Worm (Caenorhabditis elegans) whole organism, midembryonic: Measurements from ENCODE around the gene srg-29.

Experiments
- T22C8.4 ChIP-seq: fragments of 200-800 bp; sonication (Bioruptor generic); IDR thresholded peaks from 2 replicates; pipeline ENCODE4 v1.3.6; 2022; ENCODE audit warnings: missing genetic modification characterization, missing compliant biosample characterization
- cog-1 ChIP-seq: sonication (generic microtip); optimal IDR thresholded peaks from 2 replicates; lab custom pipeline; 2016; ENCODE audit warnings: missing genetic modification characterization, missing compliant biosample characterization
- flt-1 ChIP-seq: fragments of 200-800 bp; sonication (Bioruptor generic); IDR thresholded peaks from 2 replicates; pipeline ENCODE4 v1.3.6; 2022; ENCODE audit warnings: missing genetic modification characterization, missing compliant biosample characterization
- klf-2 ChIP-seq: fragments of 200-800 bp; sonication (Bioruptor generic); conservative IDR thresholded peaks from 2 replicates; pipeline ENCODE4 v1.3.6; 2022; ENCODE audit warnings: missing genetic modification reagents, missing genetic modification characterization, missing compliant biosample characterization
- med-1 ChIP-seq: sonication (generic microtip); optimal IDR thresholded peaks from 2 replicates; lab custom pipeline; 2017; ENCODE audit warnings: missing genetic modification characterization, mild to moderate bottlenecking, missing compliant biosample characterization, antibody characterized with exemption, missing genetic modification reagents; ENCODE audit not compliant: insufficient read depth
- ref-1 ChIP-seq: fragments of 200-800 bp; sonication (Bioruptor generic); conservative IDR thresholded peaks from 2 replicates; pipeline ENCODE4 v1.3.6; 2022; ENCODE audit warnings: missing genetic modification reagents, missing genetic modification characterization, missing compliant biosample characterization
- tab-1 ChIP-seq: fragments of 200-800 bp; sonication (Bioruptor generic); IDR thresholded peaks from 2 replicates; pipeline ENCODE4 v1.3.6; 2022; ENCODE audit warnings: missing genetic modification characterization, missing compliant biosample characterization
- ztf-23 ChIP-seq: fragments of 200-800 bp; sonication (Bioruptor generic); IDR thresholded peaks from 2 replicates; pipeline ENCODE4 v1.3.6; 2022; ENCODE audit warnings: missing genetic modification reagents, missing genetic modification characterization, missing compliant biosample characterization
- ztf-29 ChIP-seq: fragments of 200-800 bp; sonication (Bioruptor generic); IDR thresholded peaks from 2 replicates; pipeline ENCODE4 v1.3.6; 2022; ENCODE audit warnings: missing genetic modification reagents, missing genetic modification characterization, missing compliant biosample characterization

The srg-29 gene

ce11 chrV:5314104-5314503 lies 22.9 kb upstream of the srg-29 start, which contains the start of gene C10G8.2:
Gene C10G8.2, plus strand, starts transcription at chrV:5314404.
- TF ChIP-seq ref-1 (GFP tag; lab: Robert Waterston, UW) (no peak), ztf-29 (GFP tag; lab: Robert Waterston, UW) (no peak), T22C8.4 (GFP tag; lab: Robert Waterston, UW) (no peak), tab-1 (GFP tag; lab: Robert Waterston, UW) (no peak), ztf-23 (GFP tag; lab: Robert Waterston, UW) (no peak), med-1 (GFP tag; lab: Kevin White, UChicago) (no peak), flt-1 (GFP tag; lab: Robert Waterston, UW) (no peak), cog-1 (tag; lab: Kevin White, UChicago) (no peak), klf-2 (GFP tag; lab: Robert Waterston, UW) (no peak)

- TF ChIP-seq ref-1 (GFP tag; lab: Robert Waterston, UW), result no peak
- no peak for TF ChIP-seq T22C8.4 (GFP tag; lab: Robert Waterston, UW)
- TF ChIP-seq flt-1 (GFP tag; lab: Robert Waterston, UW), result no peak
- no peak for TF ChIP-seq ztf-23 (GFP tag; lab: Robert Waterston, UW)
- no peak for TF ChIP-seq klf-2 (GFP tag; lab: Robert Waterston, UW)
Measured at ce11 chrV:5318349-5318748, 18.6 kb upstream of the srg-29 start.

- TF ChIP-seq T22C8.4 (GFP tag; lab: Robert Waterston, UW), result no peak
- no peak for TF ChIP-seq flt-1 (GFP tag; lab: Robert Waterston, UW)
- no peak for TF ChIP-seq ztf-23 (GFP tag; lab: Robert Waterston, UW)
- no peak for TF ChIP-seq med-1 (GFP tag; lab: Kevin White, UChicago)
- TF ChIP-seq ztf-29 (GFP tag; lab: Robert Waterston, UW), result no peak
- no peak for TF ChIP-seq ref-1 (GFP tag; lab: Robert Waterston, UW)
- no peak for TF ChIP-seq klf-2 (GFP tag; lab: Robert Waterston, UW)
- TF ChIP-seq tab-1 (GFP tag; lab: Robert Waterston, UW), result no peak
Measured at ce11 chrV:5319477-5319876, 17.5 kb upstream of the srg-29 start, which contains the start of gene ceh-34. Gene ceh-34, minus strand, starts transcription at chrV:5319577.

- TF ChIP-seq ztf-23 (GFP tag; lab: Robert Waterston, UW) (no peak), klf-2 (GFP tag; lab: Robert Waterston, UW) (no peak), T22C8.4 (GFP tag; lab: Robert Waterston, UW) (no peak), ztf-29 (GFP tag; lab: Robert Waterston, UW) (no peak), flt-1 (GFP tag; lab: Robert Waterston, UW) (no peak)
Measured at ce11 chrV:5322815-5323214, 14.2 kb upstream of the srg-29 start.

- TF ChIP-seq cog-1 (tag; lab: Kevin White, UChicago), result no peak
- TF ChIP-seq klf-2 (GFP tag; lab: Robert Waterston, UW), result no peak
- TF ChIP-seq ref-1 (GFP tag; lab: Robert Waterston, UW), result no peak
- TF ChIP-seq med-1 (GFP tag; lab: Kevin White, UChicago), result no peak
- no peak for TF ChIP-seq ztf-29 (GFP tag; lab: Robert Waterston, UW)
- no peak for TF ChIP-seq flt-1 (GFP tag; lab: Robert Waterston, UW)
- TF ChIP-seq tab-1 (GFP tag; lab: Robert Waterston, UW), result no peak
- no peak for TF ChIP-seq ztf-23 (GFP tag; lab: Robert Waterston, UW)
- no peak for TF ChIP-seq T22C8.4 (GFP tag; lab: Robert Waterston, UW)
Measured at ce11 chrV:5324566-5324965, 12.4 kb upstream of the srg-29 start, which contains the start of gene ceh-33. Gene ceh-33, minus strand, starts transcription at chrV:5324666.

- TF ChIP-seq cog-1 (tag; lab: Kevin White, UChicago), result no peak
- TF ChIP-seq ztf-29 (GFP tag; lab: Robert Waterston, UW), result no peak
- TF ChIP-seq tab-1 (GFP tag; lab: Robert Waterston, UW), result no peak
- no peak for TF ChIP-seq med-1 (GFP tag; lab: Kevin White, UChicago)
Measured at ce11 chrV:5328314-5328713, 8.7 kb upstream of the srg-29 start, which contains the start of gene C10G8.8. Gene C10G8.8, minus strand, starts transcription at chrV:5328414.

- TF ChIP-seq ztf-29 (GFP tag; lab: Robert Waterston, UW) (no peak), klf-2 (GFP tag; lab: Robert Waterston, UW) (0 out of 2 replicates have a peak, but pooled peaks have one; percentile 13), ref-1 (GFP tag; lab: Robert Waterston, UW) (no peak), ztf-23 (GFP tag; lab: Robert Waterston, UW) (no peak), cog-1 (tag; lab: Kevin White, UChicago) (no peak)
Measured at ce11 chrV:5329677-5330266, 7.2 kb upstream of the srg-29 start.

ce11 chrV:5330967-5331366 lies 6.0 kb upstream of the srg-29 start, which contains the start of gene srg-26:
Gene srg-26, plus strand, starts transcription at chrV:5331267.
- TF ChIP-seq T22C8.4 (GFP tag; lab: Robert Waterston, UW), result no peak
- no peak for TF ChIP-seq tab-1 (GFP tag; lab: Robert Waterston, UW)
- TF ChIP-seq cog-1 (tag; lab: Kevin White, UChicago), result no peak
- no peak for TF ChIP-seq ztf-23 (GFP tag; lab: Robert Waterston, UW)

ce11 chrV:5334588-5334987 lies 2.4 kb upstream of the srg-29 start, which contains the start of gene srg-28:
Gene srg-28, plus strand, starts transcription at chrV:5334888.
- TF ChIP-seq med-1 (GFP tag; lab: Kevin White, UChicago), result no peak
- TF ChIP-seq tab-1 (GFP tag; lab: Robert Waterston, UW), result no peak
- no peak for TF ChIP-seq T22C8.4 (GFP tag; lab: Robert Waterston, UW)
- no peak for TF ChIP-seq ztf-23 (GFP tag; lab: Robert Waterston, UW)
- no peak for TF ChIP-seq cog-1 (tag; lab: Kevin White, UChicago)
- TF ChIP-seq ref-1 (GFP tag; lab: Robert Waterston, UW), result no peak
- no peak for TF ChIP-seq ztf-29 (GFP tag; lab: Robert Waterston, UW)
- no peak for TF ChIP-seq klf-2 (GFP tag; lab: Robert Waterston, UW)
- no peak for TF ChIP-seq flt-1 (GFP tag; lab: Robert Waterston, UW)
